Fruit fly (Drosophila melanogaster): ENCODE data around the gene CG7208.

Gene CG7208

dm6 chr3R:18168398-18168797 lies 17.1 kb downstream of the CG7208 start (continued):
- TF ChIP-seq grn (GFP tag; optimal IDR thresholded peaks at IDR 0.05) (no peak), BEAF-32 (GFP tag; optimal IDR thresholded peaks at IDR 0.05) (peak; percentile 6), lab (GFP tag; optimal IDR thresholded peaks at IDR 0.05) (peak; percentile 38), bigmax (GFP tag; optimal IDR thresholded peaks at IDR 0.05) (no peak), Lpt (GFP tag; optimal IDR thresholded peaks at IDR 0.05) (no peak), stwl (tag; optimal IDR thresholded peaks at IDR 0.05) (peak; percentile 20), Adf1 (GFP tag; IDR thresholded peaks at IDR 0.05) (no peak), twi (tag; optimal IDR thresholded peaks at IDR 0.05) (no peak), Trl (optimal IDR thresholded peaks at IDR 0.05) (peak; percentile 98 to 99), Trl (GFP tag; optimal IDR thresholded peaks at IDR 0.05) (peak; percentile 85), Ada2b (GFP tag; IDR thresholded peaks at IDR 0.05) (0 out of 2 replicates have a peak, but pooled peaks have one; percentile 19), CG14050 (GFP tag; IDR thresholded peaks at IDR 0.05) (no peak), Nf-YC (tag; optimal IDR thresholded peaks at IDR 0.05) (peak; percentile 47), CG2116 (GFP tag; optimal IDR thresholded peaks at IDR 0.05) (peak; percentile 24), CG15514 (GFP tag; optimal IDR thresholded peaks at IDR 0.05) (peak; percentile 68), CG15696 (tag; optimal IDR thresholded peaks at IDR 0.05) (no peak), Meics (GFP tag; optimal IDR thresholded peaks at IDR 0.05) (peak; percentile 47), CG14710 (tag; optimal IDR thresholded peaks at IDR 0.05) (peak; percentile 3), BtbVII (GFP tag; optimal IDR thresholded peaks at IDR 0.05) (peak; percentile 52), abd-A (tag; optimal IDR thresholded peaks at IDR 0.05) (no peak), CG17568 (GFP tag; optimal IDR thresholded peaks at IDR 0.05) (no peak), CG18764 (GFP tag; optimal IDR thresholded peaks at IDR 0.05) (no peak), CG14667 (GFP tag; IDR thresholded peaks at IDR 0.05) (no peak), Dref (GFP tag; IDR thresholded peaks at IDR 0.05) (peak; percentile 27; the same call in 1 of the 2 replicates), CG13287 (GFP tag; IDR thresholded peaks at IDR 0.05; ENCODE audit: partially characterized antibody) (peak; percentile 15; the same call in 1 of the 2 replicates), CG3281 (GFP tag; optimal IDR thresholded peaks at IDR 0.05) (peak; percentile 40), zfh1 (GFP tag; IDR thresholded peaks at IDR 0.05) (no peak), Rfx (GFP tag; IDR thresholded peaks at IDR 0.05) (peak; percentile 74), ATbp (GFP tag; optimal IDR thresholded peaks at IDR 0.05) (peak; percentile 7), Deaf1 (tag; optimal IDR thresholded peaks at IDR 0.05) (no peak), Sry-δ (GFP tag; optimal IDR thresholded peaks at IDR 0.05) (peak; percentile 22), CG31365 (tag; optimal IDR thresholded peaks at IDR 0.05) (no peak), gfzf (GFP tag; optimal IDR thresholded peaks at IDR 0.05) (peak; percentile 1), CG17612 (GFP tag; IDR thresholded peaks at IDR 0.05) (no peak), D19B (GFP tag; optimal IDR thresholded peaks at IDR 0.05) (peak; percentile 27), Taf1 (GFP tag; IDR thresholded peaks at IDR 0.05) (0 out of 2 replicates have a peak, but pooled peaks have one; percentile 7), crc (GFP tag; optimal IDR thresholded peaks at IDR 0.05) (no peak), Dp (GFP tag; optimal IDR thresholded peaks at IDR 0.05) (peak; percentile 22), CG32532 (GFP tag; IDR thresholded peaks at IDR 0.05) (peak; percentile 74), kah (GFP tag; optimal IDR thresholded peaks at IDR 0.05) (peak; percentile 75), CG3995 (GFP tag; optimal IDR thresholded peaks at IDR 0.05) (peak; percentile 44), Dll (GFP tag; IDR thresholded peaks at IDR 0.05; ENCODE audit: partially characterized antibody) (peak; percentile 47; the same call in 1 of the 4 replicates), corto (GFP tag; optimal IDR thresholded peaks at IDR 0.05) (no peak), gem (tag; optimal IDR thresholded peaks at IDR 0.05) (peak; percentile 42), chinmo (GFP tag; IDR thresholded peaks at IDR 0.05; ENCODE audit: partially characterized antibody) (peak; percentile 74; the same call in 2 of the 4 replicates), aop (GFP tag; IDR thresholded peaks at IDR 0.05) (no peak), croc (GFP tag; conservative IDR thresholded peaks at IDR 0.05) (no peak), MBD-R2 (GFP tag; IDR thresholded peaks at IDR 0.05) (peak; percentile 25; the same call in 1 of the 2 replicates), Hand (GFP tag; optimal IDR thresholded peaks at IDR 0.05) (peak; percentile 55), CG6765 (GFP tag; optimal IDR thresholded peaks at IDR 0.05) (peak; percentile 67)
